Worm (Caenorhabditis elegans) whole organism, L4 larva: Measurements from ENCODE around the gene F47B8.14.

Source experiments
- F37D6.2 ChIP-seq: sonication (generic microtip); optimal IDR thresholded peaks from 2 replicates; lab custom pipeline; 2016; ENCODE audit warnings: mild to moderate bottlenecking, missing genetic modification characterization, missing compliant biosample characterization
- R02D3.7 ChIP-seq: fragments of 150-350 bp; sonication (generic microtip); optimal IDR thresholded peaks from 3 replicates; lab custom pipeline; 2014; ENCODE audit warnings: missing biosample characterization, missing genetic modification characterization
- T26A8.4 ChIP-seq: fragments of 200-800 bp; sonication (Bioruptor generic); IDR thresholded peaks from 2 replicates; pipeline ENCODE4 v1.3.6; 2022; ENCODE audit warnings: missing genetic modification characterization, missing compliant biosample characterization
- Y105C5A.15 ChIP-seq: fragments of 200-800 bp; sonication (Bioruptor generic); IDR thresholded peaks from 2 replicates; pipeline ENCODE4 v1.3.6; 2022; ENCODE audit warnings: missing genetic modification characterization, missing compliant biosample characterization
- Y48G9A.11 ChIP-seq: fragments of 200-800 bp; sonication (Bioruptor generic); IDR thresholded peaks from 2 replicates; pipeline ENCODE4 v1.3.6; 2022; ENCODE audit warnings: missing genetic modification reagents, missing genetic modification characterization, missing compliant biosample characterization
- Y5F2A.4 ChIP-seq: fragments of 200-800 bp; sonication (Bioruptor generic); optimal IDR thresholded peaks from 2 replicates; lab custom pipeline; 2018; ENCODE audit warnings: mild to moderate bottlenecking, missing genetic modification characterization, missing compliant biosample characterization
- Y75B8A.6 ChIP-seq: fragments of 200-800 bp; sonication (Bioruptor generic); IDR thresholded peaks from 2 replicates; pipeline ENCODE4 v1.3.6; 2022; ENCODE audit warnings: missing genetic modification reagents, missing genetic modification characterization, missing compliant biosample characterization
- ama-1 ChIP-seq: fragments of 150-350 bp; optimal IDR thresholded peaks from 2 replicates; lab custom pipeline; 2014; ENCODE audit warnings: inconsistent platforms, mixed read lengths
- arid-1 ChIP-seq: fragments of 200-800 bp; sonication (Bioruptor generic); conservative IDR thresholded peaks from 2 replicates; pipeline ENCODE4 v1.3.6; 2022; ENCODE audit warnings: missing genetic modification reagents, missing genetic modification characterization, missing compliant biosample characterization
- ceh-28 ChIP-seq: fragments of 150-350 bp; optimal IDR thresholded peaks from 2 replicates; lab custom pipeline; 2014; ENCODE audit warnings: missing biosample characterization, missing genetic modification reagents, missing genetic modification characterization
- ceh-62 ChIP-seq: sonication (generic microtip); optimal IDR thresholded peaks from 2 replicates; lab custom pipeline; 2017; ENCODE audit warnings: missing biosample characterization, missing genetic modification characterization
- ctbp-1 ChIP-seq: fragments of 200-800 bp; sonication (Bioruptor generic); IDR thresholded peaks from 2 replicates; pipeline ENCODE4 v1.3.6; 2022; ENCODE audit warnings: missing genetic modification reagents, missing genetic modification characterization, missing compliant biosample characterization
- daf-16 ChIP-seq, 3 experiments: sonication (generic microtip); optimal IDR thresholded peaks; 2 replicates each; lab custom pipeline; 2016 to 2017; ENCODE audit warnings: missing genetic modification characterization in 3 of 3, missing genetic modification reagents in 3 of 3, mild to moderate bottlenecking in 2 of 3, missing compliant biosample characterization in 2 of 3, missing biosample characterization in 1 of 3, moderate library complexity in 1 of 3
- daf-19 ChIP-seq: fragments of 200-800 bp; sonication (Bioruptor generic); conservative IDR thresholded peaks from 2 replicates; pipeline ENCODE4 v1.3.6; 2022; ENCODE audit warnings: missing genetic modification characterization, missing compliant biosample characterization
- daf-8 ChIP-seq: fragments of 200-800 bp; sonication (Bioruptor generic); IDR thresholded peaks from 2 replicates; pipeline ENCODE4 v1.3.6; 2022; ENCODE audit warnings: missing genetic modification characterization, missing compliant biosample characterization
- dmd-6 ChIP-seq: fragments of 200-800 bp; sonication (Bioruptor generic); IDR thresholded peaks from 2 replicates; pipeline ENCODE4 v1.3.6; 2022; ENCODE audit warnings: missing genetic modification reagents, missing genetic modification characterization, missing compliant biosample characterization
- egl-27 ChIP-seq: sonication (generic microtip); optimal IDR thresholded peaks from 3 replicates; lab custom pipeline; 2017; ENCODE audit warnings: missing biosample characterization, missing genetic modification reagents, missing genetic modification characterization
- fos-1 ChIP-seq: fragments of 150-350 bp; optimal IDR thresholded peaks from 2 replicates; lab custom pipeline; 2014; ENCODE audit warnings: missing biosample characterization, missing genetic modification characterization
- gei-8 ChIP-seq: fragments of 200-800 bp; sonication (Bioruptor generic); optimal IDR thresholded peaks from 2 replicates; lab custom pipeline; 2018; ENCODE audit warnings: mild to moderate bottlenecking, missing genetic modification characterization, missing compliant biosample characterization
- hif-1 ChIP-seq, 2 experiments: sonication (generic microtip); optimal IDR thresholded peaks; 2 replicates each; lab custom pipeline; 2016 to 2017; ENCODE audit warnings: missing compliant biosample characterization in 2 of 2, missing genetic modification characterization in 2 of 2, missing genetic modification reagents in 2 of 2, missing genotype in 2 of 2, mild to moderate bottlenecking in 1 of 2
- hlh-11 ChIP-seq: fragments of 200-800 bp; sonication (Bioruptor generic); optimal IDR thresholded peaks from 2 replicates; lab custom pipeline; 2018; ENCODE audit warnings: mild to moderate bottlenecking, missing genetic modification characterization, missing compliant biosample characterization
- lim-7 ChIP-seq: fragments of 200-800 bp; sonication (Bioruptor generic); IDR thresholded peaks from 2 replicates; pipeline ENCODE4 v1.3.6; 2022; ENCODE audit warnings: missing genetic modification characterization, missing compliant biosample characterization
- lin-13 ChIP-seq: fragments of 150-350 bp; optimal IDR thresholded peaks from 2 replicates; lab custom pipeline; 2014; ENCODE audit warnings: missing biosample characterization, missing genetic modification reagents, missing genetic modification characterization
- lin-15B ChIP-seq: fragments of 150-350 bp; sonication (generic microtip); optimal IDR thresholded peaks from 3 replicates; lab custom pipeline; 2014; ENCODE audit warnings: missing biosample characterization, missing genetic modification characterization
- lin-29 ChIP-seq: fragments of 200-800 bp; sonication (Bioruptor generic); IDR thresholded peaks from 2 replicates; pipeline ENCODE4 v1.3.6; 2022; ENCODE audit warnings: missing genetic modification reagents, missing genetic modification characterization, missing compliant biosample characterization
- lir-3 ChIP-seq: sonication (generic microtip); optimal IDR thresholded peaks from 2 replicates; lab custom pipeline; 2016; ENCODE audit warnings: mild to moderate bottlenecking, missing genetic modification characterization, missing compliant biosample characterization
- lsy-2 ChIP-seq, 2 experiments: fragments of 150-350 bp in 1 of 2; sonication (generic microtip) in 1 of 2; optimal IDR thresholded peaks; 2 replicates each; lab custom pipeline; 2014 to 2017; ENCODE audit warnings: missing biosample characterization in 2 of 2, missing genetic modification characterization in 2 of 2
- madf-9 ChIP-seq: fragments of 200-800 bp; sonication (Bioruptor generic); conservative IDR thresholded peaks from 2 replicates; pipeline ENCODE4 v1.3.6; 2022; ENCODE audit warnings: missing genetic modification reagents, missing genetic modification characterization, missing compliant biosample characterization
- mep-1 ChIP-seq: fragments of 150-350 bp; sonication (generic microtip); optimal IDR thresholded peaks from 3 replicates; lab custom pipeline; 2014; ENCODE audit warnings: missing biosample characterization, missing genetic modification characterization
- nhr-10 ChIP-seq: fragments of 150-350 bp; optimal IDR thresholded peaks from 2 replicates; lab custom pipeline; 2014; ENCODE audit warnings: missing biosample characterization, missing genetic modification characterization
- nhr-102 ChIP-seq: sonication (generic microtip); optimal IDR thresholded peaks from 2 replicates; lab custom pipeline; 2016; ENCODE audit warnings: mild to moderate bottlenecking, missing genetic modification characterization, moderate library complexity, missing compliant biosample characterization
- nhr-11 ChIP-seq: fragments of 150-350 bp; optimal IDR thresholded peaks from 2 replicates; lab custom pipeline; 2014; ENCODE audit warnings: missing biosample characterization, missing genetic modification characterization
- nhr-111 ChIP-seq: fragments of 200-800 bp; sonication (Bioruptor generic); optimal IDR thresholded peaks from 2 replicates; lab custom pipeline; 2018; ENCODE audit warnings: mild to moderate bottlenecking, missing genetic modification characterization, missing compliant biosample characterization
- nhr-28 ChIP-seq: fragments of 150-350 bp; optimal IDR thresholded peaks from 2 replicates; lab custom pipeline; 2014; ENCODE audit warnings: missing biosample characterization, missing genetic modification characterization
- nhr-41 ChIP-seq: fragments of 200-800 bp; sonication (Bioruptor generic); IDR thresholded peaks from 2 replicates; pipeline ENCODE4 v1.3.6; 2022; ENCODE audit warnings: missing genetic modification reagents, missing genetic modification characterization, missing compliant biosample characterization
- nhr-6 ChIP-seq: fragments of 150-350 bp; optimal IDR thresholded peaks from 2 replicates; lab custom pipeline; 2014; ENCODE audit warnings: missing biosample characterization, missing genetic modification characterization
- nhr-77 ChIP-seq: fragments of 150-350 bp; optimal IDR thresholded peaks from 2 replicates; lab custom pipeline; 2014; ENCODE audit warnings: missing biosample characterization, missing genetic modification characterization
- skn-1 ChIP-seq: fragments of 150-350 bp; optimal IDR thresholded peaks from 2 replicates; lab custom pipeline; 2014; ENCODE audit warnings: missing biosample characterization, missing genetic modification characterization
- snpc-1.2 ChIP-seq: fragments of 200-800 bp; sonication (Bioruptor generic); IDR thresholded peaks from 2 replicates; pipeline ENCODE4 v1.3.6; 2022; ENCODE audit warnings: missing genetic modification reagents, missing genetic modification characterization, missing compliant biosample characterization
- spr-1 ChIP-seq: sonication (generic microtip); optimal IDR thresholded peaks from 2 replicates; lab custom pipeline; 2016; ENCODE audit warnings: mild to moderate bottlenecking, missing genetic modification characterization, missing compliant biosample characterization
- unc-62 ChIP-seq, 3 experiments: fragments of 150-350 bp in 1 of 3; sonication (generic microtip); optimal IDR thresholded peaks in 2 of 3; peaks in 1 of 3; 1 replicate in 1 of 3; 2 replicates in 2 of 3; lab custom pipeline; 2014 to 2017; ENCODE audit warnings: missing biosample characterization in 3 of 3, missing genetic modification characterization in 3 of 3, missing genetic modification reagents in 3 of 3, missing genotype in 1 of 3
- vab-7 ChIP-seq: fragments of 200-800 bp; sonication (Bioruptor generic); IDR thresholded peaks from 2 replicates; pipeline ENCODE4 v1.3.6; 2022; ENCODE audit warnings: missing genetic modification reagents, missing genetic modification characterization, missing compliant biosample characterization
- zag-1 ChIP-seq: fragments of 150-350 bp; optimal IDR thresholded peaks from 2 replicates; lab custom pipeline; 2014; ENCODE audit warnings: missing biosample characterization, missing genetic modification characterization
- zip-2 ChIP-seq: fragments of 150-350 bp; optimal IDR thresholded peaks from 2 replicates; lab custom pipeline; 2014; ENCODE audit warnings: missing biosample characterization, missing genetic modification characterization

F47B8.14 gene

DNA sequence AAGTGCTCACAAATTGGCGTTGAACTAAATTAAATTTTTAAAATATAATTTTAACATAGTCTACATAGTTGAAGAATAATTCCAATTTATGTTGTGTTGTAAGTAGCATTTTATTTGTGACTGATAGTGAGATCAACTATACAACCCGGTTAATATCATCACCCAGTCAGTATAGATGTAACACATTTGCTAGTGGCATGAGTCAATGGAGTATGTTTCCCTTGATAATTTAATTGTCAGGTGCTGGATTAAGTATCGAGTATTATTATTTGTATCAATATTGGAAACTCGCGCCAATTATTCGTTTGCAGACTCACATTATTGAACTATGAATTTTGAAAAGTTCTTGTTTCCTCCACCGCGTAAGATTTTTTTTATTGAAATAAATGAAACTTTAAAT lies 14.6 kb downstream of the F47B8.14 start, which contains the start of gene srm-5:
Gene srm-5, plus strand, starts transcription at position 301 of the 400 bp plus-strand sequence.
- TF ChIP-seq zag-1 (tag; lab: Kevin White, UChicago) (no peak), egl-27 (tag; lab: Kevin White, UChicago) (no peak), madf-9 (GFP tag; lab: Robert Waterston, UW) (no peak), gei-8 (GFP tag; lab: Kevin White, UChicago) (no peak)

DNA sequence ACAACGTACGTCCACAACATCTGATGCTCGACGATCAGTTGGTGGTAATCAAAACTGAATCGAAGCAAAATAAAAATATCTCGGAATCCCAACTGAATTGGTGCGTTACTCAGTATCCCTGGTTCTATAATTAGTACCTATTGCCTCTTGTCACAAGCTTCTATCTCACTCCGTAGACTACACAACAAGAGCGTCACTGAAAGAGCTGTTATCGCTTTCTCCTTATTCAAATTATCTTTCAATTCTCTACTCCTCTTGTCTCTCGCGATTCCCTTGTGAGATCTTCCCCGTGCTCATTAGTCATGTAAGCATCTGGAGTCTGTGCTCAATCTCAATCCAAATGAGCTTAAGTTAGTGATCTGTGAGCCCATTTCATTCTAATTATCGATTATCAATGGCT lies 16.3 kb downstream of the F47B8.14 start, which contains the start of gene srm-6:
Gene srm-6, plus strand, starts transcription at position 301 of the 400 bp plus-strand sequence.
- TF ChIP-seq daf-16 (GFP tag; optimal IDR thresholded peaks at IDR 0.05; lab: Kevin White, UChicago) (no peak), daf-16 (tag; optimal IDR thresholded peaks at IDR 0.05; lab: Kevin White, UChicago) (no peak), T26A8.4 (GFP tag; lab: Robert Waterston, UW) (no peak), ctbp-1 (GFP tag; lab: Robert Waterston, UW) (no peak), madf-9 (GFP tag; lab: Robert Waterston, UW) (no peak), daf-19 (GFP tag; lab: Robert Waterston, UW) (no peak), Y48G9A.11 (GFP tag; lab: Robert Waterston, UW) (no peak), Y5F2A.4 (GFP tag; lab: Kevin White, UChicago) (no peak), ceh-28 (tag; lab: Kevin White, UChicago) (no peak), mep-1 (tag; lab: Kevin White, UChicago) (no peak), lin-15B (no peak), zip-2 (no peak), vab-7 (GFP tag; lab: Robert Waterston, UW) (no peak), daf-8 (GFP tag; lab: Robert Waterston, UW) (no peak), snpc-1.2 (GFP tag; lab: Robert Waterston, UW) (no peak), lir-3 (no peak), dmd-6 (GFP tag; lab: Robert Waterston, UW) (no peak)

ce11 chrV:14341672-14342071 lies 21.3 kb downstream of the F47B8.14 start, which contains the start of gene F47B8.10:
TSS of gene F47B8.10 (plus strand) at chrV:14341972.
- TF ChIP-seq unc-62 (GFP tag; optimal IDR thresholded peaks at IDR 0.05 in 1 of 2; lab: Kevin White, UChicago) (peak in 1 of 2 experiments; percentile 79), unc-62 (tag; optimal IDR thresholded peaks at IDR 0.05; lab: Kevin White, UChicago) (no peak), spr-1 (tag; lab: Kevin White, UChicago) (no peak)

DNA sequence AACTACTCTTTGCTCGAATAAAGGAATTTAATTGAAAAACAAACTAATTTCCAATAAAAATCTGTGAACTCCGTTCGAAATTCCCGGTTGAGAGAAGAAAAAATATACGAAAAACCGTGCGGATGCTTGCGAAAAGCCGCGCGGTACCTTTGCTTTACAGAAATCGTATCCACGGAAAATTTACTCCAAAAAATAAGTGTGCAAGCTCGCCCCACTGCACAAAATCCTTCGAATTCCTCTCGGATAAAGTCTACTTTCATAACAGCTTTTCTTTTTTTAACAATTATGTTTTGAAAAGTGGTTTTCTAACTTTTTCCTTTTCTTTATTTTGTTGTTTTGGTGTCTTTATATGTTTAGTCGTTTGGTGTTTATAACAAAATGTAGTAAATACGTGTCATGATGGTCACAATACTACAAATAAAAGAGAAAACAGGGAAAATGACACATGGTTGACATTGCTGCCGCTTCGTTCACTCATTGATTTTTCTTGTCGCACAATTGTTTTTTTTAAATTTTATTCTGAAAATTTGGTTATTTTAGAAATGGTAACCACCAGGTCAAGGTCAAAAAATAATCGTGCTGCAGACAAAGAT lies 27.0 kb downstream of the F47B8.14 start, which contains the start of gene cept-2:
Gene cept-2, plus strand, starts transcription at position 533 of the 593 bp plus-strand sequence.
- no peak for TF ChIP-seq arid-1
- no peak for TF ChIP-seq fos-1 (tag; lab: Kevin White, UChicago)
- no peak for TF ChIP-seq nhr-111 (GFP tag; lab: Kevin White, UChicago)
- TF ChIP-seq nhr-77 (tag; lab: Kevin White, UChicago), result peak; percentile 95
- TF ChIP-seq lin-29 (GFP tag; lab: Robert Waterston, UW), result 0 out of 2 replicates have a peak, but pooled peaks have one; percentile 18
- TF ChIP-seq Y105C5A.15 (GFP tag; lab: Robert Waterston, UW), result no peak
- peak in 1 of 2 experiments; percentile 85 for TF ChIP-seq hif-1 (tag; optimal IDR thresholded peaks at IDR 0.05; lab: Kevin White, UChicago)
- TF ChIP-seq lin-13 (GFP tag; lab: Kevin White, UChicago), result peak; percentile 89
- TF ChIP-seq hlh-11 (tag; lab: Kevin White, UChicago), result peak; percentile 85
- TF ChIP-seq nhr-11 (tag; lab: Kevin White, UChicago), result peak; percentile 95
- TF ChIP-seq ceh-28 (tag; lab: Kevin White, UChicago), result no peak
- no peak for TF ChIP-seq Y48G9A.11 (GFP tag; lab: Robert Waterston, UW)
- peak; percentile 88 for TF ChIP-seq nhr-28 (tag; lab: Kevin White, UChicago)
- peak; percentile 73 to 95 for TF ChIP-seq lsy-2 (tag; optimal IDR thresholded peaks at IDR 0.05; lab: Kevin White, UChicago)
- TF ChIP-seq dmd-6 (GFP tag; lab: Robert Waterston, UW), result peak; percentile 73
- no peak for TF ChIP-seq Y75B8A.6 (GFP tag; lab: Robert Waterston, UW)
- TF ChIP-seq ceh-62, result no peak
- TF ChIP-seq madf-9 (GFP tag; lab: Robert Waterston, UW), result no peak
- TF ChIP-seq egl-27 (tag; lab: Kevin White, UChicago), result no peak
- no peak for TF ChIP-seq lim-7 (GFP tag; lab: Robert Waterston, UW)
- TF ChIP-seq F37D6.2, result no peak
- TF ChIP-seq nhr-102, result no peak
- peak; percentile 71; the same call in 1 of the 2 replicates for TF ChIP-seq daf-19 (GFP tag; lab: Robert Waterston, UW)
- TF ChIP-seq R02D3.7 (tag; lab: Kevin White, UChicago), result no peak
- TF ChIP-seq skn-1 (tag; lab: Kevin White, UChicago), result no peak
- TF ChIP-seq ama-1 (lab: Kevin White, UChicago), result no peak
- no peak for TF ChIP-seq nhr-41
- TF ChIP-seq nhr-6 (tag; lab: Kevin White, UChicago), result peak; percentile 100
- TF ChIP-seq nhr-10, result no peak
- peak; percentile 76 for TF ChIP-seq spr-1 (tag; lab: Kevin White, UChicago)
